Worm (Caenorhabditis elegans): ENCODE results near the gene T07F12.2.

DNA sequence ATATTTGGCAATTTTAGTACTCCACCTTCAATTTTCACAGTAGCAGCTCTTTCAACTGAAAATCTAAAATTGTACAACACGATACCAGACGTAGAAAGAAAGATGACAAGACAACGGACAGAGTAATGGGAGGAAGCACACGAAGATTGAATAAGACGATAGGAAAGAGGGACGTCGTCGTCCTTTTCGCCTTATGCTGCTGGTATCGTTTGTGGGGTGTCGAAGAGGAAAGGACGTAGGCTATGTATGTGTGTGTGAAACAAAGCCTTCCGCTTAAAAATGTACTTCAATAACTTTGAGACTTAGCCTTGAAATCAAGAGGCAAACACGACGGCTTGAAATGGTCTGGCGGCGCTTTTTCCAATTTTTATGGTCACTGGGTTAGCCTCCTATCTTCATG, 17.3 kb upstream of the T07F12.2 start:
- TF ChIP-seq elt-2 (tag; optimal IDR thresholded peaks at IDR 0.05) (no peak), nhr-77 (tag; optimal IDR thresholded peaks at IDR 0.05) (no peak), nhr-237 (tag; optimal IDR thresholded peaks at IDR 0.05) (no peak), ceh-9 (tag; optimal IDR thresholded peaks at IDR 0.05) (no peak), mml-1 (tag; optimal IDR thresholded peaks at IDR 0.05) (no peak), snpc-4 (tag; optimal IDR thresholded peaks at IDR 0.05) (no peak), R02D3.7 (tag; optimal IDR thresholded peaks at IDR 0.05) (no peak), ZK546.5 (tag; optimal IDR thresholded peaks at IDR 0.05) (no peak), nfya-1 (tag; optimal IDR thresholded peaks at IDR 0.05; ENCODE audit: insufficient read depth) (no peak)
